Worm (Caenorhabditis elegans) whole organism, L1 larva: Measurements from ENCODE around the gene F19B6.3.

Experiments used
- F16B12.6 ChIP-seq: fragments of 150-350 bp; optimal IDR thresholded peaks from 2 replicates; lab custom pipeline; 2014; ENCODE audit warnings: missing biosample characterization, missing genetic modification characterization
- aha-1 ChIP-seq: fragments of 150-350 bp; optimal IDR thresholded peaks from 2 replicates; lab custom pipeline; 2014; ENCODE audit warnings: missing biosample characterization, missing genetic modification characterization
- ama-1 ChIP-seq: fragments of 150-350 bp; optimal IDR thresholded peaks from 2 replicates; lab custom pipeline; 2014
- blmp-1 ChIP-seq: fragments of 150-350 bp; optimal IDR thresholded peaks from 2 replicates; lab custom pipeline; 2014; ENCODE audit warnings: missing biosample characterization, missing genetic modification characterization
- ceh-8 ChIP-seq: fragments of 200-800 bp; sonication (Bioruptor generic); optimal IDR thresholded peaks from 2 replicates; lab custom pipeline; 2018; ENCODE audit warnings: mild to moderate bottlenecking, missing genetic modification characterization, moderate library complexity, missing compliant biosample characterization
- dpl-1 ChIP-seq, 3 experiments: fragments of 150-350 bp in 2 of 3; sonication (generic microtip) in 1 of 3; optimal IDR thresholded peaks; 2 replicates each; lab custom pipeline; 2014 to 2017; ENCODE audit warnings: missing biosample characterization in 3 of 3, missing genetic modification characterization in 3 of 3, missing genetic modification reagents in 3 of 3
- egl-27 ChIP-seq, 2 experiments: fragments of 150-350 bp in 1 of 2; sonication (generic microtip); optimal IDR thresholded peaks; 3 replicates each; lab custom pipeline; 2017 to 2018; ENCODE audit warnings: missing biosample characterization in 2 of 2, missing genetic modification characterization in 2 of 2, missing genetic modification reagents in 2 of 2
- elt-3 ChIP-seq, 6 experiments: fragments of 150-350 bp in 1 of 6; sonication (generic microtip); optimal IDR thresholded peaks; 2 replicates each; lab custom pipeline; 2017 to 2018; ENCODE audit warnings: missing biosample characterization in 6 of 6, missing genetic modification characterization in 6 of 6, inconsistent platforms in 1 of 6
- fkh-10 ChIP-seq: sonication (generic microtip); optimal IDR thresholded peaks from 2 replicates; lab custom pipeline; 2017; ENCODE audit warnings: missing biosample characterization, missing genetic modification reagents, missing genetic modification characterization
- lin-13 ChIP-seq: fragments of 150-350 bp; optimal IDR thresholded peaks from 2 replicates; lab custom pipeline; 2014; ENCODE audit warnings: missing biosample characterization, missing genetic modification reagents, missing genetic modification characterization
- nhr-28 ChIP-seq: fragments of 150-350 bp; optimal IDR thresholded peaks from 2 replicates; lab custom pipeline; 2014; ENCODE audit warnings: missing biosample characterization, missing genetic modification characterization

DNA sequence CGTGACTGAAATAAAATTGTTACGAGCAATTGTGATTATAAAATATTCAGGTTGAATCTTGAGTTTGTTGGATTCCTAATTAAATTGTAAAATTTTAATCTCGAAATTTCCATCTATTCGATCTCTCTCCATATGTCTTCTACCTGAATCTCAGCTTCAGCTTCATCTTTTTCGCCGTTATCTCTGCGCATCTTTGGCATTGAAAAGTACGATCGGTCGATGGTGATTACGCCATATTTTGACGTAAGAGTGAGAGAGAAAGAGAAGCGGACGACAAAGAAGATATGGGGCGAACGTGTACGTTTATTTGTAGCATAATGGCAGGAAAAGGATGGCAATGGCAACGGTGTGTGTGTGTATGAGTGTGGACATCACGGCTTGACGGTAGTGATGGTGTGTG lies 39.5 kb downstream of the F19B6.3 start:
- no peak for TF ChIP-seq lin-13 (GFP tag; lab: Kevin White, UChicago)
- no peak for TF ChIP-seq nhr-28 (tag; lab: Kevin White, UChicago)
- no peak for TF ChIP-seq dpl-1 (GFP tag; optimal IDR thresholded peaks at IDR 0.05; lab: Kevin White, UChicago)
- TF ChIP-seq elt-3 (tag; optimal IDR thresholded peaks at IDR 0.05; lab: Kevin White, UChicago), result no peak
- TF ChIP-seq ceh-8, result no peak
- TF ChIP-seq F16B12.6 (tag; lab: Kevin White, UChicago), result no peak
- TF ChIP-seq blmp-1 (tag; lab: Kevin White, UChicago), result peak; percentile 11
- no peak for TF ChIP-seq fkh-10 (GFP tag; lab: Kevin White, UChicago)
- no peak for TF ChIP-seq aha-1 (tag; lab: Kevin White, UChicago)
- no peak for TF ChIP-seq ama-1
- TF ChIP-seq egl-27 (tag; optimal IDR thresholded peaks at IDR 0.05; lab: Kevin White, UChicago), result no peak
